Fruit fly (Drosophila melanogaster) whole organism, embryonic: ENCODE data around the gene Cortactin.

Experiments used
- CG10321 ChIP-seq: fragments of 200-800 bp; sonication (Bioruptor generic); IDR thresholded peaks from 2 replicates; pipeline ENCODE4 v1.3.6; 2022; ENCODE audit warnings: missing biosample characterization, missing genetic modification characterization
- CG11398 ChIP-seq: fragments of 200-800 bp; sonication (Bioruptor generic); optimal IDR thresholded peaks from 2 replicates; lab custom pipeline; 2016; ENCODE audit warnings: missing biosample characterization, missing genetic modification characterization
- CG13296 ChIP-seq: fragments of 200-800 bp; sonication (Bioruptor generic); optimal IDR thresholded peaks from 3 replicates; lab custom pipeline; 2018; ENCODE audit warnings: missing biosample characterization, mild to moderate bottlenecking, missing genetic modification characterization
- CG13894 ChIP-seq: fragments of 200-800 bp; sonication (Bioruptor generic); optimal IDR thresholded peaks from 3 replicates; lab custom pipeline; 2018; ENCODE audit warnings: missing biosample characterization, mild to moderate bottlenecking, missing genetic modification characterization, moderate library complexity
- CG2712 ChIP-seq: fragments of 200-800 bp; optimal IDR thresholded peaks from 3 replicates; lab custom pipeline; 2019; ENCODE audit warnings: missing biosample characterization, mild to moderate bottlenecking, missing genetic modification characterization, moderate library complexity
- CG31224 ChIP-seq: fragments of 200-800 bp; sonication (Bioruptor generic); IDR thresholded peaks from 2 replicates; pipeline ENCODE4 v1.3.6; 2022; ENCODE audit warnings: missing biosample characterization, missing genetic modification characterization
- CG3281 ChIP-seq: fragments of 200-800 bp; sonication (Bioruptor generic); optimal IDR thresholded peaks from 3 replicates; lab custom pipeline; 2017; ENCODE audit warnings: missing biosample characterization, mild to moderate bottlenecking, missing genetic modification characterization
- CG33213 ChIP-seq: fragments of 200-800 bp; sonication (Bioruptor generic); optimal IDR thresholded peaks from 3 replicates; lab custom pipeline; 2016; ENCODE audit warnings: missing biosample characterization, missing genetic modification characterization
- CG34224 ChIP-seq: fragments of 200-800 bp; sonication (Bioruptor generic); IDR thresholded peaks from 3 replicates; pipeline ENCODE4 v1.3.6; 2022; ENCODE audit warnings: missing biosample characterization, missing genetic modification characterization; ENCODE audit not compliant: partially characterized antibody
- CG3838 ChIP-seq: fragments of 200-800 bp; sonication (Bioruptor generic); optimal IDR thresholded peaks from 3 replicates; lab custom pipeline; 2016; ENCODE audit warnings: missing biosample characterization, missing genetic modification characterization
- CG4282 ChIP-seq: fragments of 200-800 bp; sonication (Bioruptor generic); optimal IDR thresholded peaks from 2 replicates; lab custom pipeline; 2016; ENCODE audit warnings: missing biosample characterization, missing genetic modification characterization
- CG6272 ChIP-seq: fragments of 200-800 bp; sonication (Bioruptor generic); IDR thresholded peaks from 2 replicates; pipeline ENCODE4 v1.3.6; 2022; ENCODE audit warnings: missing biosample characterization, missing genetic modification characterization
- CG7556 ChIP-seq: fragments of 200-800 bp; sonication (Bioruptor generic); optimal IDR thresholded peaks from 2 replicates; lab custom pipeline; 2017; ENCODE audit warnings: missing biosample characterization, mild to moderate bottlenecking, missing genetic modification characterization
- CG7839 ChIP-seq: fragments of 200-800 bp; sonication (Bioruptor generic); optimal IDR thresholded peaks from 3 replicates; lab custom pipeline; 2018; ENCODE audit warnings: missing biosample characterization, mild to moderate bottlenecking, missing genetic modification characterization, moderate library complexity
- CG9727 ChIP-seq: fragments of 200-800 bp; sonication (Bioruptor generic); optimal IDR thresholded peaks from 3 replicates; lab custom pipeline; 2017; ENCODE audit warnings: missing biosample characterization, mild to moderate bottlenecking, missing genetic modification characterization
- Dll ChIP-seq: fragments of 200-800 bp; sonication (Bioruptor generic); IDR thresholded peaks from 4 replicates; pipeline ENCODE4 v1.3.6; 2022; ENCODE audit warnings: missing biosample characterization, missing genetic modification characterization; ENCODE audit not compliant: partially characterized antibody
- Ets97D ChIP-seq: fragments of 200-800 bp; sonication (Bioruptor generic); optimal IDR thresholded peaks from 3 replicates; lab custom pipeline; 2016; ENCODE audit warnings: missing biosample characterization, missing genetic modification characterization
- Fer1 ChIP-seq: fragments of 200-800 bp; sonication (Bioruptor generic); optimal IDR thresholded peaks from 2 replicates; lab custom pipeline; 2017; ENCODE audit warnings: missing biosample characterization, mild to moderate bottlenecking, missing genetic modification characterization
- Kr ChIP-seq: fragments of 200-800 bp; sonication (Bioruptor generic); optimal IDR thresholded peaks from 2 replicates; lab custom pipeline; 2017; ENCODE audit warnings: missing biosample characterization, mild to moderate bottlenecking, missing genetic modification characterization
- Med ChIP-seq: fragments of 200-800 bp; sonication (Bioruptor generic); peaks from one replicate; lab custom pipeline; 2016; ENCODE audit warnings: missing biosample characterization, missing genetic modification characterization, mild to moderate bottlenecking, inconsistent platforms, moderate library complexity
- NfI ChIP-seq: fragments of 200-800 bp; sonication (Bioruptor generic); optimal IDR thresholded peaks from 3 replicates; lab custom pipeline; 2018; ENCODE audit warnings: missing biosample characterization, mild to moderate bottlenecking, missing genetic modification characterization, moderate library complexity
- al ChIP-seq: fragments of 200-800 bp; sonication (Bioruptor generic); IDR thresholded peaks from 2 replicates; pipeline ENCODE4 v1.3.6; 2022; ENCODE audit warnings: missing biosample characterization, missing genetic modification characterization
- amos ChIP-seq: fragments of 200-800 bp; sonication (Bioruptor generic); IDR thresholded peaks from 2 replicates; pipeline ENCODE4 v1.3.6; 2022; ENCODE audit warnings: missing biosample characterization, missing genetic modification characterization; ENCODE audit not compliant: partially characterized antibody
- ato ChIP-seq: fragments of 200-800 bp; sonication (Bioruptor generic); IDR thresholded peaks from 2 replicates; pipeline ENCODE4 v1.3.6; 2022; ENCODE audit warnings: missing biosample characterization, missing genetic modification characterization; ENCODE audit not compliant: partially characterized antibody
- bigmax ChIP-seq: fragments of 200-800 bp; sonication (Bioruptor generic); optimal IDR thresholded peaks from 2 replicates; lab custom pipeline; 2018; ENCODE audit warnings: missing biosample characterization, mild to moderate bottlenecking, missing genetic modification characterization
- ci ChIP-seq: fragments of 200-800 bp; sonication (Bioruptor generic); IDR thresholded peaks from 3 replicates; pipeline ENCODE4 v1.3.6; 2022; ENCODE audit warnings: missing biosample characterization, missing genetic modification characterization
- corto ChIP-seq: fragments of 200-800 bp; sonication (Bioruptor generic); optimal IDR thresholded peaks from 2 replicates; lab custom pipeline; 2016; ENCODE audit warnings: missing biosample characterization, mild to moderate bottlenecking, missing genetic modification characterization, moderate library complexity
- da ChIP-seq: fragments of 200-800 bp; sonication (Bioruptor generic); optimal IDR thresholded peaks from 2 replicates; lab custom pipeline; 2016; ENCODE audit warnings: missing biosample characterization, missing genetic modification characterization
- fd64A ChIP-seq: fragments of 200-800 bp; sonication (Bioruptor generic); optimal IDR thresholded peaks from 3 replicates; lab custom pipeline; 2018; ENCODE audit warnings: missing biosample characterization, mild to moderate bottlenecking, missing genetic modification characterization
- gcm2 ChIP-seq: fragments of 200-800 bp; sonication (Bioruptor generic); optimal IDR thresholded peaks from 2 replicates; lab custom pipeline; 2016; ENCODE audit warnings: missing biosample characterization, missing genetic modification characterization
- grau ChIP-seq: fragments of 200-800 bp; optimal IDR thresholded peaks from 3 replicates; lab custom pipeline; 2019; ENCODE audit warnings: missing biosample characterization, mild to moderate bottlenecking, missing genetic modification characterization, moderate library complexity
- gro ChIP-seq: fragments of 200-800 bp; sonication (Bioruptor generic); optimal IDR thresholded peaks from 2 replicates; lab custom pipeline; 2016; ENCODE audit warnings: missing biosample characterization, missing genetic modification characterization
- her ChIP-seq: fragments of 200-800 bp; sonication (Bioruptor generic); optimal IDR thresholded peaks from 2 replicates; lab custom pipeline; 2016; ENCODE audit warnings: missing biosample characterization, missing genetic modification characterization
- jigr1 ChIP-seq: fragments of 200-800 bp; sonication (Bioruptor generic); IDR thresholded peaks from 3 replicates; pipeline ENCODE4 v1.3.6; 2022; ENCODE audit warnings: missing biosample characterization, missing genetic modification characterization
- kni ChIP-seq: fragments of 200-800 bp; sonication (Bioruptor generic); optimal IDR thresholded peaks from 3 replicates; lab custom pipeline; 2017; ENCODE audit warnings: mild to moderate bottlenecking, missing biosample characterization, missing genetic modification reagents, missing genetic modification characterization
- mam ChIP-seq: fragments of 200-800 bp; sonication (Bioruptor generic); optimal IDR thresholded peaks from 3 replicates; lab custom pipeline; 2016; ENCODE audit warnings: missing biosample characterization, missing genetic modification characterization
- mld ChIP-seq: fragments of 200-800 bp; sonication (Bioruptor generic); IDR thresholded peaks from 3 replicates; pipeline ENCODE4 v1.3.6; 2022; ENCODE audit warnings: missing biosample characterization, missing genetic modification characterization; ENCODE audit not compliant: partially characterized antibody
- onecut ChIP-seq: fragments of 200-800 bp; sonication (Bioruptor generic); IDR thresholded peaks from 2 replicates; pipeline ENCODE4 v1.3.6; 2022; ENCODE audit warnings: missing biosample characterization, missing genetic modification characterization
- phol ChIP-seq: fragments of 200-800 bp; sonication (Bioruptor generic); optimal IDR thresholded peaks from 3 replicates; lab custom pipeline; 2018; ENCODE audit warnings: missing biosample characterization, mild to moderate bottlenecking, missing genetic modification characterization, moderate library complexity
- pnt ChIP-seq: fragments of 200-800 bp; sonication (Bioruptor generic); optimal IDR thresholded peaks from 3 replicates; lab custom pipeline; 2016; ENCODE audit warnings: missing biosample characterization, missing genetic modification characterization
- sens ChIP-seq: fragments of 200-800 bp; sonication (Bioruptor generic); peaks from one replicate; lab custom pipeline; 2016; ENCODE audit warnings: missing biosample characterization, missing genetic modification characterization
- twi ChIP-seq: fragments of 200-800 bp; optimal IDR thresholded peaks from 2 replicates; lab custom pipeline; 2019; ENCODE audit warnings: missing biosample characterization, mild to moderate bottlenecking, missing genetic modification characterization, moderate library complexity
- vfl ChIP-seq: fragments of 200-800 bp; sonication (Bioruptor generic); optimal IDR thresholded peaks from 2 replicates; lab custom pipeline; 2016; ENCODE audit warnings: missing biosample characterization, missing genetic modification characterization

The Cortactin gene

dm6 chr3R:21065010-21065695 is 882 bp upstream of the Cortactin start, which contains the start of gene AnxB9 (continued):
- TF ChIP-seq twi (tag; lab: Kevin White, UChicago) (no peak), Kr (GFP tag; lab: Kevin White, UChicago) (no peak), NfI (GFP tag; lab: Kevin White, UChicago) (peak; percentile 10), al (no peak), pnt (GFP tag; lab: Kevin White, UChicago) (no peak), da (GFP tag; lab: Kevin White, UChicago) (no peak), CG13296 (GFP tag; lab: Kevin White, UChicago) (peak; percentile 48), CG31224 (GFP tag; lab: Robert Waterston, UW) (no peak), corto (GFP tag; lab: Kevin White, UChicago) (no peak), CG7556 (no peak), CG4282 (GFP tag; lab: Kevin White, UChicago) (peak; percentile 8), Ets97D (GFP tag; lab: Kevin White, UChicago) (no peak), Fer1 (GFP tag; lab: Kevin White, UChicago) (peak; percentile 57), CG9727 (no peak), jigr1 (GFP tag; lab: Robert Waterston, UW) (no peak), bigmax (peak; percentile 43), CG34224 (no peak; the same call in 1 of the 3 replicates), CG10321 (GFP tag; lab: Robert Waterston, UW) (no peak), CG13894 (tag; lab: Kevin White, UChicago) (peak; percentile 83), vfl (GFP tag; lab: Kevin White, UChicago) (no peak), amos (GFP tag; lab: Robert Waterston, UW) (peak; percentile 82; the same call in 1 of the 2 replicates), gcm2 (GFP tag; lab: Kevin White, UChicago) (no peak), CG6272 (GFP tag; lab: Robert Waterston, UW) (no peak), onecut (GFP tag; lab: Robert Waterston, UW) (peak; percentile 60), CG3838 (GFP tag; lab: Kevin White, UChicago) (no peak), grau (no peak), phol (tag; lab: Kevin White, UChicago) (no peak), fd64A (peak; percentile 56), her (peak; percentile 56), Dll (GFP tag; lab: Robert Waterston, UW) (peak; percentile 50; the same call in 1 of the 4 replicates)
- TF ChIP-seq, all 482 proteins: peak for 180

- TF ChIP-seq ci (GFP tag; lab: Robert Waterston, UW), result no peak
- TF ChIP-seq mam (GFP tag; lab: Kevin White, UChicago), result no peak
- TF ChIP-seq CG11398, result no peak
- TF ChIP-seq mld (GFP tag; lab: Robert Waterston, UW), result no peak
- no peak for TF ChIP-seq CG3281 (GFP tag; lab: Kevin White, UChicago)
- no peak for TF ChIP-seq CG33213
- TF ChIP-seq kni (GFP tag; lab: Kevin White, UChicago), result no peak
- peak; percentile 24 for TF ChIP-seq Med (GFP tag; lab: Kevin White, UChicago)
- no peak for TF ChIP-seq CG7839
- TF ChIP-seq ato, result no peak
- TF ChIP-seq gro (GFP tag; lab: Kevin White, UChicago), result no peak
- TF ChIP-seq CG2712 (tag; lab: Kevin White, UChicago), result no peak
- peak; percentile 60 for TF ChIP-seq sens
These were observed 838 bp downstream of the Cortactin start for dm6 chr3R:21063433-21063832.
